Fruit fly (Drosophila melanogaster) Kc167 (cell line): Measurements from ENCODE around the gene CG17672.

Experiments used
- insv ChIP-seq: fragments of >200 bp; optimal IDR thresholded peaks from 3 replicates; lab custom pipeline; 2018; ENCODE audit warnings: missing external identifiers
- psq ChIP-seq: fragments of >200 bp; optimal IDR thresholded peaks from 2 replicates; lab custom pipeline; 2017; ENCODE audit warnings: missing external identifiers

dm6 chr3L:13083432-13083831 lies 54.7 kb downstream of the CG17672 start:
- TF ChIP-seq insv (lab: Kevin White, UChicago) = no peak
- no peak for TF ChIP-seq psq (lab: Kevin White, UChicago)
